Fruit fly (Drosophila melanogaster) whole organism, embryonic: Measurements from ENCODE around the gene RfC3.

ENCODE experiments used
- Atf6 ChIP-seq: fragments of 200-800 bp; sonication (Bioruptor generic); IDR thresholded peaks from 2 replicates; pipeline ENCODE4 v1.3.6; 2022; ENCODE audit warnings: missing biosample characterization, missing genetic modification characterization
- CG10209 ChIP-seq: fragments of 200-800 bp; sonication (Bioruptor generic); optimal IDR thresholded peaks from 3 replicates; lab custom pipeline; 2017; ENCODE audit warnings: missing biosample characterization, mild to moderate bottlenecking, missing genetic modification characterization, missing genetic modification reagents
- CG10321 ChIP-seq: fragments of 200-800 bp; sonication (Bioruptor generic); IDR thresholded peaks from 2 replicates; pipeline ENCODE4 v1.3.6; 2022; ENCODE audit warnings: missing biosample characterization, missing genetic modification characterization
- CG12659 ChIP-seq: fragments of 200-800 bp; sonication (Bioruptor generic); optimal IDR thresholded peaks from 3 replicates; lab custom pipeline; 2017; ENCODE audit warnings: mild to moderate bottlenecking, missing biosample characterization, missing genetic modification reagents, missing genetic modification characterization
- CG12942 ChIP-seq: fragments of 200-800 bp; sonication (Bioruptor generic); optimal IDR thresholded peaks from 3 replicates; lab custom pipeline; 2016; ENCODE audit warnings: missing biosample characterization, missing genetic modification characterization
- CG14710 ChIP-seq: fragments of 200-800 bp; sonication (Bioruptor generic); optimal IDR thresholded peaks from 3 replicates; lab custom pipeline; 2019; ENCODE audit warnings: missing biosample characterization, mild to moderate bottlenecking, missing genetic modification characterization, moderate library complexity
- CG1792 ChIP-seq: fragments of 200-800 bp; sonication (Bioruptor generic); optimal IDR thresholded peaks from 2 replicates; lab custom pipeline; 2016; ENCODE audit warnings: missing biosample characterization, missing genetic modification characterization
- CG18599 ChIP-seq: fragments of 200-800 bp; sonication (Bioruptor generic); optimal IDR thresholded peaks from 3 replicates; lab custom pipeline; 2017; ENCODE audit warnings: missing biosample characterization, missing genetic modification characterization, mild to moderate bottlenecking, moderate library complexity, missing genetic modification reagents
- CG31224 ChIP-seq: fragments of 200-800 bp; sonication (Bioruptor generic); IDR thresholded peaks from 2 replicates; pipeline ENCODE4 v1.3.6; 2022; ENCODE audit warnings: missing biosample characterization, missing genetic modification characterization
- CG4617 ChIP-seq: fragments of 200-800 bp; sonication (Bioruptor generic); optimal IDR thresholded peaks from 3 replicates; lab custom pipeline; 2016; ENCODE audit warnings: missing biosample characterization, missing genetic modification characterization, borderline replicate concordance
- CG6683 ChIP-seq: fragments of 200-800 bp; sonication (Bioruptor generic); optimal IDR thresholded peaks from 2 replicates; lab custom pipeline; 2017; ENCODE audit warnings: missing biosample characterization, mild to moderate bottlenecking, missing genetic modification characterization, missing genetic modification reagents
- CG6689 ChIP-seq: fragments of 200-800 bp; sonication (Bioruptor generic); IDR thresholded peaks from 2 replicates; pipeline ENCODE4 v1.3.6; 2022; ENCODE audit warnings: missing biosample characterization, missing genetic modification characterization
- CG6813 ChIP-seq: fragments of 200-800 bp; sonication (Bioruptor generic); optimal IDR thresholded peaks from 2 replicates; lab custom pipeline; 2017; ENCODE audit warnings: missing biosample characterization, missing genetic modification characterization, mild to moderate bottlenecking, moderate library complexity, missing genetic modification reagents
- Fer1 ChIP-seq: fragments of 200-800 bp; sonication (Bioruptor generic); optimal IDR thresholded peaks from 2 replicates; lab custom pipeline; 2017; ENCODE audit warnings: missing biosample characterization, mild to moderate bottlenecking, missing genetic modification characterization
- Fer3 ChIP-seq: fragments of 200-800 bp; sonication (Bioruptor generic); optimal IDR thresholded peaks from 2 replicates; lab custom pipeline; 2018; ENCODE audit warnings: missing biosample characterization, mild to moderate bottlenecking, missing genetic modification characterization, moderate library complexity
- Gug ChIP-seq: fragments of 200-800 bp; sonication (Bioruptor generic); IDR thresholded peaks from 4 replicates; pipeline ENCODE4 v1.3.6; 2022; ENCODE audit warnings: missing biosample characterization, missing genetic modification characterization
- HmgZ ChIP-seq: fragments of 200-800 bp; sonication (Bioruptor generic); optimal IDR thresholded peaks from 2 replicates; lab custom pipeline; 2018; ENCODE audit warnings: missing biosample characterization, mild to moderate bottlenecking, missing genetic modification characterization
- Hmr ChIP-seq: fragments of 200-800 bp; sonication (Bioruptor generic); optimal IDR thresholded peaks from 3 replicates; lab custom pipeline; 2017; ENCODE audit warnings: mild to moderate bottlenecking, missing biosample characterization, missing genetic modification reagents, missing genetic modification characterization
- Lim3 ChIP-seq: fragments of 200-800 bp; sonication (Bioruptor generic); IDR thresholded peaks from 2 replicates; pipeline ENCODE4 v1.3.6; 2022; ENCODE audit warnings: missing biosample characterization, missing genetic modification characterization
- NfI ChIP-seq: fragments of 200-800 bp; sonication (Bioruptor generic); optimal IDR thresholded peaks from 3 replicates; lab custom pipeline; 2018; ENCODE audit warnings: missing biosample characterization, mild to moderate bottlenecking, missing genetic modification characterization, moderate library complexity
- Pdp1 ChIP-seq, 2 experiments: fragments of 200-800 bp; sonication (Bioruptor generic); optimal IDR thresholded peaks; 3 replicates each; lab custom pipeline; 2016; ENCODE audit warnings: missing biosample characterization in 2 of 2, missing genetic modification characterization in 2 of 2, mild to moderate bottlenecking in 1 of 2, moderate library complexity in 1 of 2
- Vsx1 ChIP-seq: fragments of 200-800 bp; sonication (Bioruptor generic); optimal IDR thresholded peaks from 2 replicates; lab custom pipeline; 2017; ENCODE audit warnings: missing biosample characterization, mild to moderate bottlenecking, missing genetic modification characterization, missing genetic modification reagents
- al ChIP-seq: fragments of 200-800 bp; sonication (Bioruptor generic); IDR thresholded peaks from 2 replicates; pipeline ENCODE4 v1.3.6; 2022; ENCODE audit warnings: missing biosample characterization, missing genetic modification characterization
- aop ChIP-seq: fragments of 200-800 bp; sonication (Bioruptor generic); IDR thresholded peaks from 2 replicates; pipeline ENCODE4 v1.3.6; 2022; ENCODE audit warnings: missing biosample characterization, missing genetic modification characterization
- cg ChIP-seq: fragments of 200-800 bp; sonication (Bioruptor generic); optimal IDR thresholded peaks from 3 replicates; lab custom pipeline; 2019; ENCODE audit warnings: missing biosample characterization, mild to moderate bottlenecking, missing genetic modification characterization, moderate library complexity
- chif ChIP-seq, 2 experiments: fragments of 200-800 bp; sonication (Bioruptor generic); optimal IDR thresholded peaks; 3 replicates each; lab custom pipeline; 2016; ENCODE audit warnings: missing biosample characterization in 2 of 2, missing genetic modification characterization in 2 of 2
- chm ChIP-seq: fragments of 200-800 bp; sonication (Bioruptor generic); IDR thresholded peaks from 2 replicates; pipeline ENCODE4 v1.3.6; 2022; ENCODE audit warnings: missing biosample characterization, missing genetic modification characterization
- en ChIP-seq: fragments of 200-800 bp; sonication (Bioruptor generic); optimal IDR thresholded peaks from 2 replicates; lab custom pipeline; 2016; ENCODE audit warnings: missing biosample characterization, missing genetic modification characterization
- fd102C ChIP-seq: fragments of 200-800 bp; sonication (Bioruptor generic); optimal IDR thresholded peaks from 2 replicates; lab custom pipeline; 2018; ENCODE audit warnings: missing biosample characterization, mild to moderate bottlenecking, missing genetic modification characterization, moderate library complexity
- fu2 ChIP-seq: fragments of 200-800 bp; sonication (Bioruptor generic); optimal IDR thresholded peaks from 2 replicates; lab custom pipeline; 2016; ENCODE audit warnings: missing biosample characterization, missing genetic modification characterization
- gro ChIP-seq: fragments of 200-800 bp; sonication (Bioruptor generic); optimal IDR thresholded peaks from 2 replicates; lab custom pipeline; 2016; ENCODE audit warnings: missing biosample characterization, missing genetic modification characterization
- kni ChIP-seq: fragments of 200-800 bp; sonication (Bioruptor generic); optimal IDR thresholded peaks from 3 replicates; lab custom pipeline; 2017; ENCODE audit warnings: mild to moderate bottlenecking, missing biosample characterization, missing genetic modification reagents, missing genetic modification characterization
- luna ChIP-seq: fragments of 200-800 bp; sonication (Bioruptor generic); optimal IDR thresholded peaks from 2 replicates; lab custom pipeline; 2016; ENCODE audit warnings: missing biosample characterization, missing genetic modification characterization
- nau ChIP-seq: fragments of 200-800 bp; sonication (Bioruptor generic); optimal IDR thresholded peaks from 3 replicates; lab custom pipeline; 2017; ENCODE audit warnings: missing biosample characterization, mild to moderate bottlenecking, missing genetic modification characterization, missing genetic modification reagents
- nmo ChIP-seq: fragments of 200-800 bp; sonication (Bioruptor generic); optimal IDR thresholded peaks from 2 replicates; lab custom pipeline; 2018; ENCODE audit warnings: missing biosample characterization, mild to moderate bottlenecking, missing genetic modification characterization, moderate library complexity
- schlank ChIP-seq: fragments of 200-800 bp; sonication (Bioruptor generic); optimal IDR thresholded peaks from 2 replicates; lab custom pipeline; 2018; ENCODE audit warnings: missing biosample characterization, mild to moderate bottlenecking, missing genetic modification characterization
- scrt ChIP-seq: fragments of 200-800 bp; sonication (Bioruptor generic); optimal IDR thresholded peaks from 2 replicates; lab custom pipeline; 2018; ENCODE audit warnings: missing biosample characterization, mild to moderate bottlenecking, missing genetic modification characterization, moderate library complexity
- sim ChIP-seq: fragments of 200-800 bp; sonication (Bioruptor generic); IDR thresholded peaks from 2 replicates; pipeline ENCODE4 v1.3.6; 2022; ENCODE audit warnings: missing biosample characterization, missing genetic modification characterization
- sisA ChIP-seq: fragments of 200-800 bp; sonication (Bioruptor generic); IDR thresholded peaks from 2 replicates; pipeline ENCODE4 v1.3.6; 2022; ENCODE audit warnings: missing biosample characterization, missing genetic modification characterization
- slp2 ChIP-seq: fragments of 200-800 bp; sonication (Bioruptor generic); optimal IDR thresholded peaks from 2 replicates; lab custom pipeline; 2016; ENCODE audit warnings: missing biosample characterization, missing genetic modification characterization
- sob ChIP-seq: fragments of 200-800 bp; sonication (Bioruptor generic); IDR thresholded peaks from 2 replicates; pipeline ENCODE4 v1.3.6; 2022; ENCODE audit warnings: missing biosample characterization, missing genetic modification characterization
- tio ChIP-seq: fragments of 200-800 bp; sonication (Bioruptor generic); optimal IDR thresholded peaks from 2 replicates; lab custom pipeline; 2017; ENCODE audit warnings: missing biosample characterization, missing genetic modification characterization, inconsistent platforms
- toy ChIP-seq: fragments of 200-800 bp; sonication (Bioruptor generic); IDR thresholded peaks from 2 replicates; pipeline ENCODE4 v1.3.6; 2022; ENCODE audit warnings: missing biosample characterization, missing genetic modification characterization
- tup ChIP-seq: fragments of 200-800 bp; sonication (Bioruptor generic); optimal IDR thresholded peaks from 2 replicates; lab custom pipeline; 2016; ENCODE audit warnings: missing biosample characterization, mild to moderate bottlenecking, missing genetic modification characterization, moderate library complexity
- usp ChIP-seq: fragments of >200 bp; optimal IDR thresholded peaks from 2 replicates; lab custom pipeline; 2017; ENCODE audit warnings: missing biosample characterization, missing genetic modification characterization
- vvl ChIP-seq: fragments of 200-800 bp; sonication (Bioruptor generic); IDR thresholded peaks from 2 replicates; pipeline ENCODE4 v1.3.6; 2022; ENCODE audit warnings: missing biosample characterization, missing genetic modification characterization
- wdn ChIP-seq: fragments of 200-800 bp; sonication (Bioruptor generic); IDR thresholded peaks from 2 replicates; pipeline ENCODE4 v1.3.6; 2022; ENCODE audit warnings: missing biosample characterization, missing genetic modification characterization
- zen2 ChIP-seq: fragments of 200-800 bp; sonication (Bioruptor generic); IDR thresholded peaks from 3 replicates; pipeline ENCODE4 v1.3.6; 2022; ENCODE audit warnings: missing biosample characterization, missing genetic modification characterization; ENCODE audit not compliant: partially characterized antibody
- zf30C ChIP-seq: fragments of 200-800 bp; sonication (Bioruptor generic); optimal IDR thresholded peaks from 3 replicates; lab custom pipeline; 2018; ENCODE audit warnings: missing biosample characterization, mild to moderate bottlenecking, missing genetic modification characterization
- zfh1 ChIP-seq: fragments of 200-800 bp; sonication (Bioruptor generic); IDR thresholded peaks from 3 replicates; pipeline ENCODE4 v1.3.6; 2022; ENCODE audit warnings: missing biosample characterization, missing genetic modification characterization

Gene RfC3

dm6 chr2L:10468388-10468787 lies 49.4 kb downstream of the RfC3 start (continued):
- TF ChIP-seq schlank (tag; lab: Kevin White, UChicago) (peak; percentile 26), scrt (peak; percentile 23), CG12942 (GFP tag; lab: Kevin White, UChicago) (peak; percentile 12), Gug (GFP tag; lab: Robert Waterston, UW) (peak; percentile 41; the same call in 2 of the 4 replicates), cg (GFP tag; lab: Kevin White, UChicago) (no peak), CG14710 (tag; lab: Kevin White, UChicago) (peak; percentile 7), vvl (peak; percentile 81), fu2 (GFP tag; lab: Kevin White, UChicago) (no peak), Fer3 (tag; lab: Kevin White, UChicago) (peak; percentile 69), zf30C (peak; percentile 57), zen2 (GFP tag; lab: Robert Waterston, UW) (no peak), fd102C (GFP tag; lab: Kevin White, UChicago) (no peak), toy (GFP tag; lab: Robert Waterston, UW) (0 out of 2 replicates have a peak, but pooled peaks have one; percentile 14), chif (GFP tag; optimal IDR thresholded peaks at IDR 0.05; lab: Kevin White, UChicago) (peak; percentile 6 to 8), sob (GFP tag; lab: Robert Waterston, UW) (peak; percentile 57; the same call in 1 of the 2 replicates), luna (no peak), CG4617 (GFP tag; lab: Kevin White, UChicago) (no peak), CG12659 (GFP tag; lab: Kevin White, UChicago) (peak; percentile 5), CG6683 (GFP tag; lab: Kevin White, UChicago) (no peak), tio (GFP tag; lab: Kevin White, UChicago) (no peak), wdn (GFP tag; lab: Robert Waterston, UW) (no peak), zfh1 (GFP tag; lab: Robert Waterston, UW) (peak; percentile 76), Pdp1 (GFP tag; optimal IDR thresholded peaks at IDR 0.05; lab: Kevin White, UChicago) (peak in 1 of 2 experiments; percentile 49), nmo (peak; percentile 52), Fer1 (GFP tag; lab: Kevin White, UChicago) (peak; percentile 63), sisA (GFP tag; lab: Robert Waterston, UW) (peak; percentile 56), CG10321 (GFP tag; lab: Robert Waterston, UW) (no peak), CG6813 (GFP tag; lab: Kevin White, UChicago) (peak; percentile 40), CG18599 (GFP tag; lab: Kevin White, UChicago) (peak; percentile 47), tup (no peak), CG10209 (GFP tag; lab: Kevin White, UChicago) (peak; percentile 39), CG6689 (GFP tag; lab: Robert Waterston, UW) (0 out of 2 replicates have a peak, but pooled peaks have one; percentile 18), sim (GFP tag; lab: Robert Waterston, UW) (no peak), Atf6 (peak; percentile 63), slp2 (GFP tag; lab: Kevin White, UChicago) (no peak), usp (GFP tag; lab: Kevin White, UChicago) (no peak), nau (GFP tag; lab: Kevin White, UChicago) (no peak), gro (GFP tag; lab: Kevin White, UChicago) (no peak), kni (GFP tag; lab: Kevin White, UChicago) (no peak), aop (0 out of 2 replicates have a peak, but pooled peaks have one; percentile 43), HmgZ (tag; lab: Kevin White, UChicago) (peak; percentile 15), Hmr (GFP tag; lab: Kevin White, UChicago) (peak; percentile 43), en (no peak), CG1792 (GFP tag; lab: Kevin White, UChicago) (no peak), Lim3 (GFP tag; lab: Robert Waterston, UW) (no peak), Vsx1 (GFP tag; lab: Kevin White, UChicago) (peak; percentile 13), NfI (GFP tag; lab: Kevin White, UChicago) (peak; percentile 63), CG31224 (GFP tag; lab: Robert Waterston, UW) (peak; percentile 44; the same call in 1 of the 2 replicates), chm (GFP tag; lab: Robert Waterston, UW) (0 out of 2 replicates have a peak, but pooled peaks have one; percentile 55), al (GFP tag; lab: Robert Waterston, UW) (peak; percentile 57)
